Fruit fly (Drosophila melanogaster) whole organism, adult: ENCODE results near the gene Lrr47.

Experiments used
- CG11617 ChIP-seq: fragments of 200-800 bp; sonication (Bioruptor generic); optimal IDR thresholded peaks from 2 replicates; lab custom pipeline; 2017; ENCODE audit warnings: mild to moderate bottlenecking, missing biosample characterization, missing genetic modification reagents, missing genetic modification characterization
- CG12768 ChIP-seq: fragments of 200-800 bp; sonication (Bioruptor generic); optimal IDR thresholded peaks from 2 replicates; lab custom pipeline; 2017; ENCODE audit warnings: missing biosample characterization, missing genetic modification characterization, mild to moderate bottlenecking, moderate library complexity, missing genetic modification reagents
- CG14711 ChIP-seq: fragments of 200-800 bp; sonication (Bioruptor generic); optimal IDR thresholded peaks from 2 replicates; lab custom pipeline; 2018; ENCODE audit warnings: missing biosample characterization, mild to moderate bottlenecking, missing genetic modification characterization, moderate library complexity
- CG1620 ChIP-seq: fragments of 200-800 bp; sonication (Bioruptor generic); optimal IDR thresholded peaks from 2 replicates; lab custom pipeline; 2016; ENCODE audit warnings: missing biosample characterization, missing genetic modification characterization
- CG33017 ChIP-seq: fragments of 200-800 bp; sonication (Bioruptor generic); optimal IDR thresholded peaks from 2 replicates; lab custom pipeline; 2018; ENCODE audit warnings: missing biosample characterization, mild to moderate bottlenecking, missing genetic modification characterization, moderate library complexity
- CG5204 ChIP-seq: fragments of 200-800 bp; sonication (Bioruptor generic); optimal IDR thresholded peaks from 2 replicates; lab custom pipeline; 2016; ENCODE audit warnings: missing biosample characterization, missing genetic modification characterization
- CG7045 ChIP-seq: fragments of 200-800 bp; sonication (Bioruptor generic); optimal IDR thresholded peaks from 2 replicates; lab custom pipeline; 2017; ENCODE audit warnings: missing biosample characterization, mild to moderate bottlenecking, missing genetic modification characterization
- CG7101 ChIP-seq: fragments of 200-800 bp; sonication (Bioruptor generic); optimal IDR thresholded peaks from 2 replicates; lab custom pipeline; 2018; ENCODE audit warnings: missing biosample characterization, mild to moderate bottlenecking, missing genetic modification characterization, moderate library complexity
- Clk ChIP-seq: fragments of 200-800 bp; sonication (Bioruptor generic); optimal IDR thresholded peaks from 2 replicates; lab custom pipeline; 2017; ENCODE audit warnings: missing biosample characterization, missing genetic modification characterization
- Crg-1 ChIP-seq: fragments of 200-800 bp; sonication (Bioruptor generic); optimal IDR thresholded peaks from 2 replicates; lab custom pipeline; 2016; ENCODE audit warnings: missing biosample characterization, missing genetic modification characterization
- Hr96 ChIP-seq: fragments of 200-800 bp; sonication (Bioruptor generic); optimal IDR thresholded peaks from 2 replicates; lab custom pipeline; 2016; ENCODE audit warnings: missing biosample characterization, missing genetic modification characterization
- Mnt ChIP-seq: fragments of 200-800 bp; sonication (Bioruptor generic); optimal IDR thresholded peaks from 2 replicates; lab custom pipeline; 2016; ENCODE audit warnings: missing biosample characterization, mild to moderate bottlenecking, missing genetic modification characterization
- bab1 ChIP-seq: fragments of 200-800 bp; sonication (Bioruptor generic); optimal IDR thresholded peaks from 3 replicates; lab custom pipeline; 2019; ENCODE audit warnings: missing biosample characterization, mild to moderate bottlenecking, missing genetic modification characterization, moderate library complexity
- cic ChIP-seq: fragments of 200-800 bp; sonication (Bioruptor generic); optimal IDR thresholded peaks from 2 replicates; lab custom pipeline; 2017; ENCODE audit warnings: missing biosample characterization, mild to moderate bottlenecking, missing genetic modification characterization, moderate library complexity
- cnc ChIP-seq, 2 experiments: fragments of >200 bp; optimal IDR thresholded peaks; 2 replicates each; lab custom pipeline; 2017
- kay ChIP-seq: fragments of 200-800 bp; sonication (Bioruptor generic); peaks from one replicate; lab custom pipeline; 2016; ENCODE audit warnings: missing biosample characterization, missing genetic modification characterization, borderline replicate concordance
- ovo ChIP-seq: fragments of 200-800 bp; sonication (Bioruptor generic); optimal IDR thresholded peaks from 2 replicates; lab custom pipeline; 2016; ENCODE audit warnings: missing biosample characterization, missing genetic modification characterization
- pad ChIP-seq: fragments of 200-800 bp; sonication (Bioruptor generic); optimal IDR thresholded peaks from 3 replicates; lab custom pipeline; 2017; ENCODE audit warnings: missing biosample characterization, missing genetic modification characterization, mild to moderate bottlenecking, moderate library complexity, missing genetic modification reagents
- tj ChIP-seq: fragments of 200-800 bp; sonication (Bioruptor generic); optimal IDR thresholded peaks from 3 replicates; lab custom pipeline; 2017; ENCODE audit warnings: missing biosample characterization, mild to moderate bottlenecking, missing genetic modification characterization, moderate library complexity
- toe ChIP-seq: fragments of 200-800 bp; sonication (Bioruptor generic); optimal IDR thresholded peaks from 2 replicates; lab custom pipeline; 2016; ENCODE audit warnings: missing biosample characterization, missing genetic modification characterization

The Lrr47 gene

DNA sequence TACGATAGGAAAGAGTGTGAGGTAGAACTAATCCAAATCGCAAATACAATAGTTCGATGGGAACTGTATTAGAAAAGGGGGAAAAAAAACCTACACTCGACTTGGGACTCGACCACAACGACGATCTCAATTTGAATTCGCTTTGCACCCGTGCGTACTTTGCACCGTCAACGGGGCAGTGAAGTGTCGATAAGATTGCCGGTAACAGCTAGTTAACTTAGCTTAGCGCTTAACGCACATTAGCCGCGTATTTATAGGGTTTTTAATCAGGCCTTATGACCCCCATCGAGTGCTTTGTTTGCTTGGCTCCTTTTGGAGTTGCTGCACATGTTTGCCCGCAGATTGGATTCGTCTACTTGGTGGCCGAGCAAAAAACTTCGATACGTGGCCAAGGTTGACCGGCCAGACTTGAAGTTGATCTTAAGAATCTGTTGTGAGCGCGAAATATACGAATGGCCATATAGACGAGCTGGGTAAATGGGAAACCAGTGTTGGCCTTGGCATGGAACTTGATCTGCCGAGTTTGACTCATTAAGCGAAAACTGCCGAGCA is 2.5 kb upstream of the Lrr47 start:
- TF ChIP-seq bab1 (GFP tag; lab: Kevin White, UChicago) (no peak), tj (GFP tag; lab: Kevin White, UChicago) (no peak), pad (GFP tag; lab: Kevin White, UChicago) (peak; percentile 18), Mnt (GFP tag; lab: Kevin White, UChicago) (peak; percentile 3), ovo (no peak), CG11617 (GFP tag; lab: Kevin White, UChicago) (no peak), CG12768 (GFP tag; lab: Kevin White, UChicago) (peak; percentile 96), CG7101 (tag; lab: Kevin White, UChicago) (no peak), CG14711 (tag; lab: Kevin White, UChicago) (no peak), CG1620 (GFP tag; lab: Kevin White, UChicago) (no peak), Crg-1 (GFP tag; lab: Kevin White, UChicago) (no peak), CG7045 (GFP tag; lab: Kevin White, UChicago) (peak; percentile 0), Clk (GFP tag; lab: Kevin White, UChicago) (no peak), cic (peak; percentile 34), CG33017 (tag; lab: Kevin White, UChicago) (peak; percentile 49), kay (GFP tag; lab: Kevin White, UChicago) (no peak), CG5204 (no peak), toe (GFP tag; lab: Kevin White, UChicago) (peak; percentile 54), Hr96 (GFP tag; lab: Kevin White, UChicago) (peak; percentile 65), cnc (optimal IDR thresholded peaks at IDR 0.05; lab: Kevin White, UChicago) (no peak)

- TF ChIP-seq kay (GFP tag; lab: Kevin White, UChicago) (peak; percentile 90), CG14711 (tag; lab: Kevin White, UChicago) (peak; percentile 13), CG11617 (GFP tag; lab: Kevin White, UChicago) (no peak), CG7045 (GFP tag; lab: Kevin White, UChicago) (no peak)
These were observed 1.5 kb upstream of the Lrr47 start for dm6 chr2L:10515553-10516174.

- TF ChIP-seq toe (GFP tag; lab: Kevin White, UChicago) (peak; percentile 56), CG12768 (GFP tag; lab: Kevin White, UChicago) (peak; percentile 54), Crg-1 (GFP tag; lab: Kevin White, UChicago) (no peak), CG1620 (GFP tag; lab: Kevin White, UChicago) (peak; percentile 66), ovo (no peak), CG14711 (tag; lab: Kevin White, UChicago) (no peak), tj (GFP tag; lab: Kevin White, UChicago) (peak; percentile 55), CG5204 (peak; percentile 69), cic (peak; percentile 60), pad (GFP tag; lab: Kevin White, UChicago) (no peak), Hr96 (GFP tag; lab: Kevin White, UChicago) (peak; percentile 51), CG7045 (GFP tag; lab: Kevin White, UChicago) (peak; percentile 9), Clk (GFP tag; lab: Kevin White, UChicago) (no peak), CG11617 (GFP tag; lab: Kevin White, UChicago) (peak; percentile 29), Mnt (GFP tag; lab: Kevin White, UChicago) (peak; percentile 86), bab1 (GFP tag; lab: Kevin White, UChicago) (peak; percentile 45), kay (GFP tag; lab: Kevin White, UChicago) (no peak), cnc (optimal IDR thresholded peaks at IDR 0.05; lab: Kevin White, UChicago) (no peak), CG7101 (tag; lab: Kevin White, UChicago) (peak; percentile 60), CG33017 (tag; lab: Kevin White, UChicago) (peak; percentile 60)
These were observed 576 bp upstream of the Lrr47 start for dm6 chr2L:10516470-10517048.

- TF ChIP-seq CG14711 (tag; lab: Kevin White, UChicago) (peak; percentile 53), CG7101 (tag; lab: Kevin White, UChicago) (peak; percentile 51), Hr96 (GFP tag; lab: Kevin White, UChicago) (no peak)
These were observed 2.1 kb downstream of the Lrr47 start for dm6 chr2L:10519225-10519624.

dm6 chr2L:10522174-10522893 is 5.2 kb downstream of the Lrr47 start:
- TF ChIP-seq CG7101 (tag; lab: Kevin White, UChicago), result no peak
